Fruit fly (Drosophila melanogaster) whole organism, embryonic: ENCODE measurements around the gene CG10651.

Source experiments
- Abd-B ChIP-seq: fragments of 200-800 bp; sonication (Bioruptor generic); optimal IDR thresholded peaks from 2 replicates; lab custom pipeline; 2018; ENCODE audit warnings: missing biosample characterization, mild to moderate bottlenecking, missing genetic modification characterization, moderate library complexity
- BEAF-32 ChIP-seq: fragments of 200-800 bp; sonication (Bioruptor generic); optimal IDR thresholded peaks from 3 replicates; lab custom pipeline; 2017; ENCODE audit warnings: missing biosample characterization, missing genetic modification characterization, mild to moderate bottlenecking, moderate library complexity, missing genetic modification reagents
- BtbVII ChIP-seq: fragments of 200-800 bp; sonication (Bioruptor generic); optimal IDR thresholded peaks from 3 replicates; lab custom pipeline; 2017; ENCODE audit warnings: missing biosample characterization, mild to moderate bottlenecking, missing genetic modification characterization
- Bteb2 ChIP-seq: fragments of 200-800 bp; sonication (Bioruptor generic); optimal IDR thresholded peaks from 2 replicates; lab custom pipeline; 2016; ENCODE audit warnings: missing biosample characterization, missing genetic modification characterization
- CG10565 ChIP-seq: fragments of 200-800 bp; sonication (Bioruptor generic); optimal IDR thresholded peaks from 3 replicates; lab custom pipeline; 2016; ENCODE audit warnings: missing biosample characterization, mild to moderate bottlenecking, missing genetic modification characterization
- CG11093 ChIP-seq: fragments of 200-800 bp; sonication (Bioruptor generic); IDR thresholded peaks from 3 replicates; pipeline ENCODE4 v1.3.6; 2022; ENCODE audit warnings: missing biosample characterization, missing genetic modification characterization
- CG11504 ChIP-seq: fragments of 200-800 bp; sonication (Bioruptor generic); optimal IDR thresholded peaks from 3 replicates; lab custom pipeline; 2019; ENCODE audit warnings: missing biosample characterization, mild to moderate bottlenecking, missing genetic modification characterization, moderate library complexity
- CG11696 ChIP-seq: fragments of 200-800 bp; sonication (Bioruptor generic); IDR thresholded peaks from 2 replicates; pipeline ENCODE4 v1.3.6; 2022; ENCODE audit warnings: missing biosample characterization, missing genetic modification characterization
- CG12104 ChIP-seq: fragments of 200-800 bp; sonication (Bioruptor generic); optimal IDR thresholded peaks from 3 replicates; lab custom pipeline; 2016; ENCODE audit warnings: missing biosample characterization, missing genetic modification characterization
- CG12659 ChIP-seq: fragments of 200-800 bp; sonication (Bioruptor generic); optimal IDR thresholded peaks from 3 replicates; lab custom pipeline; 2017; ENCODE audit warnings: mild to moderate bottlenecking, missing biosample characterization, missing genetic modification reagents, missing genetic modification characterization
- CG16863 ChIP-seq: fragments of 200-800 bp; sonication (Bioruptor generic); optimal IDR thresholded peaks from 3 replicates; lab custom pipeline; 2016; ENCODE audit warnings: missing biosample characterization, missing genetic modification characterization
- CG17186 ChIP-seq: fragments of 200-800 bp; sonication (Bioruptor generic); optimal IDR thresholded peaks from 3 replicates; lab custom pipeline; 2017; ENCODE audit warnings: missing biosample characterization, missing genetic modification reagents, missing genetic modification characterization
- CG17385 ChIP-seq: fragments of 200-800 bp; sonication (Bioruptor generic); optimal IDR thresholded peaks from 3 replicates; lab custom pipeline; 2018; ENCODE audit warnings: missing biosample characterization, mild to moderate bottlenecking, missing genetic modification characterization
- CG2120 ChIP-seq: fragments of 200-800 bp; sonication (Bioruptor generic); optimal IDR thresholded peaks from 3 replicates; lab custom pipeline; 2016; ENCODE audit warnings: missing biosample characterization, missing genetic modification characterization
- CG3065 ChIP-seq: fragments of 200-800 bp; sonication (Bioruptor generic); optimal IDR thresholded peaks from 2 replicates; lab custom pipeline; 2016; ENCODE audit warnings: missing biosample characterization, missing genetic modification characterization
- CG31365 ChIP-seq: fragments of 200-800 bp; sonication (Bioruptor generic); optimal IDR thresholded peaks from 2 replicates; lab custom pipeline; 2018; ENCODE audit warnings: missing biosample characterization, mild to moderate bottlenecking, missing genetic modification characterization
- CG34422 ChIP-seq: fragments of 200-800 bp; sonication (Bioruptor generic); IDR thresholded peaks from 3 replicates; pipeline ENCODE4 v1.3.6; 2022; ENCODE audit warnings: missing biosample characterization, missing genetic modification characterization
- CG4360 ChIP-seq: fragments of 200-800 bp; sonication (Bioruptor generic); IDR thresholded peaks from 2 replicates; pipeline ENCODE4 v1.3.6; 2022; ENCODE audit warnings: missing biosample characterization, missing genetic modification characterization
- CG6272 ChIP-seq: fragments of 200-800 bp; sonication (Bioruptor generic); IDR thresholded peaks from 2 replicates; pipeline ENCODE4 v1.3.6; 2022; ENCODE audit warnings: missing biosample characterization, missing genetic modification characterization
- CG7786 ChIP-seq: fragments of 200-800 bp; sonication (Bioruptor generic); optimal IDR thresholded peaks from 2 replicates; lab custom pipeline; 2016; ENCODE audit warnings: missing biosample characterization, missing genetic modification characterization
- CrebB ChIP-seq: fragments of 200-800 bp; sonication (Bioruptor generic); optimal IDR thresholded peaks from 3 replicates; lab custom pipeline; 2018; ENCODE audit warnings: missing biosample characterization, mild to moderate bottlenecking, missing genetic modification characterization
- Dek ChIP-seq: fragments of 200-800 bp; sonication (Bioruptor generic); optimal IDR thresholded peaks from 3 replicates; lab custom pipeline; 2019; ENCODE audit warnings: missing biosample characterization, mild to moderate bottlenecking, missing genetic modification characterization, moderate library complexity
- ERR ChIP-seq: fragments of 200-800 bp; sonication (Bioruptor generic); optimal IDR thresholded peaks from 2 replicates; lab custom pipeline; 2016; ENCODE audit warnings: missing biosample characterization, missing genetic modification characterization
- Hand ChIP-seq: fragments of 200-800 bp; sonication (Bioruptor generic); optimal IDR thresholded peaks from 2 replicates; lab custom pipeline; 2017; ENCODE audit warnings: mild to moderate bottlenecking, missing biosample characterization, missing genetic modification reagents, missing genetic modification characterization
- Med ChIP-seq: fragments of 200-800 bp; sonication (Bioruptor generic); peaks from one replicate; lab custom pipeline; 2016; ENCODE audit warnings: missing biosample characterization, missing genetic modification characterization, mild to moderate bottlenecking, inconsistent platforms, moderate library complexity
- Mrtf ChIP-seq: fragments of 200-800 bp; sonication (Bioruptor generic); IDR thresholded peaks from 3 replicates; pipeline ENCODE4 v1.3.6; 2022; ENCODE audit warnings: missing biosample characterization, missing genetic modification characterization
- Nf-YA ChIP-seq: fragments of 200-800 bp; sonication (Bioruptor generic); IDR thresholded peaks from 2 replicates; pipeline ENCODE4 v1.3.6; 2022; ENCODE audit warnings: missing biosample characterization, missing genetic modification characterization
- Oaz ChIP-seq: fragments of 200-800 bp; sonication (Bioruptor generic); IDR thresholded peaks from 2 replicates; pipeline ENCODE4 v1.3.6; 2022; ENCODE audit warnings: missing biosample characterization, missing genetic modification characterization
- Pdp1 ChIP-seq, 2 experiments: fragments of 200-800 bp; sonication (Bioruptor generic); optimal IDR thresholded peaks; 3 replicates each; lab custom pipeline; 2016; ENCODE audit warnings: missing biosample characterization in 2 of 2, missing genetic modification characterization in 2 of 2, mild to moderate bottlenecking in 1 of 2, moderate library complexity in 1 of 2
- Tbp ChIP-seq: fragments of >200 bp; optimal IDR thresholded peaks from 2 replicates; lab custom pipeline; 2018; ENCODE audit warnings: missing biosample characterization, missing genetic modification characterization
- YL-1 ChIP-seq: fragments of 200-800 bp; sonication (Bioruptor generic); optimal IDR thresholded peaks from 3 replicates; lab custom pipeline; 2017; ENCODE audit warnings: missing biosample characterization, mild to moderate bottlenecking, missing genetic modification characterization
- aop ChIP-seq: fragments of 200-800 bp; sonication (Bioruptor generic); IDR thresholded peaks from 2 replicates; pipeline ENCODE4 v1.3.6; 2022; ENCODE audit warnings: missing biosample characterization, missing genetic modification characterization
- ap ChIP-seq: fragments of 200-800 bp; sonication (Bioruptor generic); IDR thresholded peaks from 2 replicates; pipeline ENCODE4 v1.3.6; 2022; ENCODE audit warnings: missing biosample characterization, missing genetic modification characterization
- br ChIP-seq: fragments of >200 bp; optimal IDR thresholded peaks from 2 replicates; lab custom pipeline; 2017
- dmrt11E ChIP-seq: fragments of 200-800 bp; sonication (Bioruptor generic); optimal IDR thresholded peaks from 3 replicates; lab custom pipeline; 2018; ENCODE audit warnings: missing biosample characterization, mild to moderate bottlenecking, missing genetic modification characterization, moderate library complexity
- dysf ChIP-seq: fragments of 200-800 bp; sonication (Bioruptor generic); IDR thresholded peaks from 3 replicates; pipeline ENCODE4 v1.3.6; 2022; ENCODE audit warnings: missing biosample characterization, missing genetic modification characterization
- pnt ChIP-seq: fragments of 200-800 bp; sonication (Bioruptor generic); optimal IDR thresholded peaks from 3 replicates; lab custom pipeline; 2016; ENCODE audit warnings: missing biosample characterization, missing genetic modification characterization
- prd ChIP-seq, 3 experiments: fragments of >200 bp in 2 of 3; fragments of 200-800 bp in 1 of 3; sonication (Bioruptor generic) in 1 of 3; optimal IDR thresholded peaks in 2 of 3; IDR thresholded peaks in 1 of 3; 2 replicates in 2 of 3; 3 replicates in 1 of 3; pipeline versions ENCODE4 v1.3.6 to Lab custom; 2017 to 2022; ENCODE audit warnings: missing biosample characterization in 1 of 3, missing genetic modification characterization in 1 of 3
- rib ChIP-seq: fragments of 200-800 bp; sonication (Bioruptor generic); IDR thresholded peaks from 2 replicates; pipeline ENCODE4 v1.3.6; 2022; ENCODE audit warnings: missing biosample characterization, missing genetic modification characterization
- salm ChIP-seq: fragments of 200-800 bp; sonication (Bioruptor generic); optimal IDR thresholded peaks from 2 replicates; lab custom pipeline; 2018; ENCODE audit warnings: missing biosample characterization, mild to moderate bottlenecking, missing genetic modification characterization
- shn ChIP-seq: fragments of 200-800 bp; sonication (Bioruptor generic); optimal IDR thresholded peaks from 3 replicates; lab custom pipeline; 2016; ENCODE audit warnings: missing biosample characterization, missing genetic modification characterization
- sisA ChIP-seq: fragments of 200-800 bp; sonication (Bioruptor generic); IDR thresholded peaks from 2 replicates; pipeline ENCODE4 v1.3.6; 2022; ENCODE audit warnings: missing biosample characterization, missing genetic modification characterization
- stwl ChIP-seq: fragments of 200-800 bp; sonication (Bioruptor generic); optimal IDR thresholded peaks from 3 replicates; lab custom pipeline; 2018; ENCODE audit warnings: missing biosample characterization, mild to moderate bottlenecking, missing genetic modification characterization, moderate library complexity
- sug ChIP-seq: fragments of 200-800 bp; optimal IDR thresholded peaks from 2 replicates; lab custom pipeline; 2019; ENCODE audit warnings: missing biosample characterization, mild to moderate bottlenecking, missing genetic modification characterization, moderate library complexity
- tna ChIP-seq: fragments of 200-800 bp; sonication (Bioruptor generic); IDR thresholded peaks from 2 replicates; pipeline ENCODE4 v1.3.6; 2022; ENCODE audit warnings: missing biosample characterization, missing genetic modification characterization; ENCODE audit not compliant: partially characterized antibody
- toy ChIP-seq: fragments of 200-800 bp; sonication (Bioruptor generic); IDR thresholded peaks from 2 replicates; pipeline ENCODE4 v1.3.6; 2022; ENCODE audit warnings: missing biosample characterization, missing genetic modification characterization
- trem ChIP-seq: fragments of 200-800 bp; optimal IDR thresholded peaks from 3 replicates; lab custom pipeline; 2019; ENCODE audit warnings: missing biosample characterization, mild to moderate bottlenecking, missing genetic modification characterization, moderate library complexity
- tup ChIP-seq: fragments of 200-800 bp; sonication (Bioruptor generic); optimal IDR thresholded peaks from 2 replicates; lab custom pipeline; 2016; ENCODE audit warnings: missing biosample characterization, mild to moderate bottlenecking, missing genetic modification characterization, moderate library complexity
- z ChIP-seq: fragments of 200-800 bp; sonication (Bioruptor generic); IDR thresholded peaks from 3 replicates; pipeline ENCODE4 v1.3.6; 2022; ENCODE audit warnings: missing biosample characterization, missing genetic modification characterization

Gene CG10651

dm6 chr2L:20120388-20121232 is 14.1 kb downstream of the CG10651 start (continued):
- TF ChIP-seq CG2120 (peak; percentile 93), toy (GFP tag; lab: Robert Waterston, UW) (peak; percentile 22; the same call in 1 of the 2 replicates), Abd-B (GFP tag; lab: Kevin White, UChicago) (peak; percentile 90), CG11093 (GFP tag; lab: Robert Waterston, UW) (peak; percentile 83; the same call in 2 of the 3 replicates), CG12104 (GFP tag; lab: Kevin White, UChicago) (peak; percentile 69), Hand (GFP tag; lab: Kevin White, UChicago) (no peak), sisA (GFP tag; lab: Robert Waterston, UW) (peak; percentile 98), BEAF-32 (GFP tag; lab: Kevin White, UChicago) (peak; percentile 76), br (no peak), pnt (GFP tag; lab: Kevin White, UChicago) (peak; percentile 96), tna (GFP tag; lab: Robert Waterston, UW) (peak; percentile 59; the same call in 1 of the 2 replicates), CG3065 (peak; percentile 70), CG34422 (GFP tag; lab: Robert Waterston, UW) (peak; percentile 91; the same call in 2 of the 3 replicates), YL-1 (GFP tag; lab: Kevin White, UChicago) (no peak), Nf-YA (peak; percentile 78), dmrt11E (peak; percentile 72), CG12659 (GFP tag; lab: Kevin White, UChicago) (peak; percentile 60), tup (GFP tag; lab: Kevin White, UChicago) (peak; percentile 23), CG17186 (GFP tag; lab: Kevin White, UChicago) (no peak), dysf (peak; percentile 93), CG7786 (GFP tag; lab: Kevin White, UChicago) (peak; percentile 82), CG16863 (GFP tag; lab: Kevin White, UChicago) (peak; percentile 92), BtbVII (peak; percentile 36), CG11696 (no peak), CG31365 (peak; percentile 14), CG6272 (peak; percentile 86), z (GFP tag; lab: Robert Waterston, UW) (peak; percentile 98), CG4360 (no peak), CG17385 (GFP tag; lab: Kevin White, UChicago) (peak; percentile 43), ap (peak; percentile 87), Mrtf (GFP tag; lab: Robert Waterston, UW) (peak; percentile 97), aop (GFP tag; lab: Robert Waterston, UW) (peak; percentile 82), CrebB (no peak), Med (GFP tag; lab: Kevin White, UChicago) (peak; percentile 99), salm (tag; lab: Kevin White, UChicago) (no peak), Tbp (GFP tag; lab: Kevin White, UChicago) (peak; percentile 20), Oaz (peak; percentile 85), trem (peak; percentile 64), CG10565 (GFP tag; lab: Kevin White, UChicago) (peak; percentile 31), sug (tag; lab: Kevin White, UChicago) (peak; percentile 85), CG11504 (tag; lab: Kevin White, UChicago) (peak; percentile 100), prd (optimal IDR thresholded peaks at IDR 0.05; lab: Kevin White, UChicago) (no peak), prd (GFP tag; IDR thresholded peaks at IDR 0.05; lab: Robert Waterston, UW) (peak; percentile 95), Bteb2 (GFP tag; lab: Kevin White, UChicago) (peak; percentile 69), ERR (peak; percentile 59), shn (GFP tag; lab: Kevin White, UChicago) (peak; percentile 91), Pdp1 (GFP tag; optimal IDR thresholded peaks at IDR 0.05; lab: Kevin White, UChicago) (peak; percentile 82 to 92), stwl (tag; lab: Kevin White, UChicago) (peak; percentile 31), rib (GFP tag; lab: Robert Waterston, UW) (peak; percentile 61), Dek (tag; lab: Kevin White, UChicago) (peak; percentile 75)
